Worm (Caenorhabditis elegans) whole organism, mixed stage, embryonic: Measurements from ENCODE around the gene srh-231.

Experiments
- flh-1 ChIP-seq: fragments of 200-800 bp; sonication (Bioruptor generic); optimal IDR thresholded peaks from 2 replicates; lab custom pipeline; 2018; ENCODE audit warnings: mild to moderate bottlenecking, missing genetic modification characterization, moderate library complexity, missing compliant biosample characterization
- nhr-237 ChIP-seq: fragments of 150-350 bp; optimal IDR thresholded peaks from 2 replicates; lab custom pipeline; 2014; ENCODE audit warnings: missing biosample characterization, missing genetic modification characterization
- pha-4 ChIP-seq: fragments of 150-350 bp; optimal IDR thresholded peaks from 2 replicates; lab custom pipeline; 2018; ENCODE audit warnings: missing biosample characterization, missing genetic modification reagents, missing genetic modification characterization
- tbx-8 ChIP-seq: fragments of 200-800 bp; sonication (Bioruptor generic); optimal IDR thresholded peaks from 2 replicates; lab custom pipeline; 2018; ENCODE audit warnings: mild to moderate bottlenecking, missing genetic modification characterization, moderate library complexity, missing compliant biosample characterization
- unc-120 ChIP-seq: sonication (generic microtip); optimal IDR thresholded peaks from 2 replicates; lab custom pipeline; 2017; ENCODE audit warnings: missing genetic modification characterization, missing compliant biosample characterization; ENCODE audit not compliant: poor library complexity, severe bottlenecking
- unc-39 ChIP-seq: fragments of 150-350 bp; optimal IDR thresholded peaks from 2 replicates; lab custom pipeline; 2014; ENCODE audit warnings: missing biosample characterization, missing genetic modification characterization

DNA sequence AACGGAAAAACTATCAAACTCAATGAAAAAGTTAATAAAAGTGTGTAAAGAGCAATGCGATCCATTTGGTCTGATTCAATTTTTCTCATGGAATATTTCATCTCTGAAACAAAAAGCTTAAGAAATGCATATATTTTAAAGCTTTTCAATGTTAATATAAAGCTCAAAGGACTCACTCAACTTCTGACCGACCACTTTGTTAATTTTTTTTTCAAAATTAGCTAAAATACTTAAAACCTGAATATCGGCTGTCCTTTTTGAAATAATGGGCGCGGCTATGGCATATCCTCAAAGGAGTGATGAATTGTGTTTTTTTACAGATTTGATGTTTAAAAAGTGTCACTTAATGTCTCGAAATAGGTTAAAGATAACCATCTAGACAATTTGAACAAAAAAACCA, 37.7 kb upstream of the srh-231 start, which contains the start of gene C02H6.1:
- TF ChIP-seq nhr-237 (tag; lab: Kevin White, UChicago): no peak
- no peak for TF ChIP-seq unc-120
- no peak for TF ChIP-seq pha-4 (tag; lab: Kevin White, UChicago)
- no peak for TF ChIP-seq flh-1 (GFP tag; lab: Kevin White, UChicago)
- TF ChIP-seq tbx-8 (GFP tag; lab: Kevin White, UChicago): no peak
- TF ChIP-seq unc-39 (tag; lab: Kevin White, UChicago): no peak
